Worm (Caenorhabditis elegans) whole organism, late embryonic: ENCODE data around the gene fbxa-1.
A peak's percentile ranks its signal among the peaks of the same experiment; 100 is the strongest.

ENCODE experiments used
- C38D4.7 ChIP-seq: fragments of 200-800 bp; sonication (Bioruptor generic); optimal IDR thresholded peaks from 2 replicates; lab custom pipeline; 2018; ENCODE audit warnings: mild to moderate bottlenecking, missing genetic modification characterization, moderate library complexity, missing compliant biosample characterization
- T23F11.4 ChIP-seq: fragments of 200-800 bp; sonication (Bioruptor generic); optimal IDR thresholded peaks from 2 replicates; lab custom pipeline; 2018; ENCODE audit warnings: mild to moderate bottlenecking, missing genetic modification characterization, missing compliant biosample characterization
- ama-1 ChIP-seq: fragments of 150-350 bp; optimal IDR thresholded peaks from 2 replicates; lab custom pipeline; 2014
- ceh-18 ChIP-seq: sonication (generic microtip); optimal IDR thresholded peaks from 2 replicates; lab custom pipeline; 2016; ENCODE audit warnings: missing genetic modification characterization, missing compliant biosample characterization
- ceh-19 ChIP-seq: fragments of 200-800 bp; sonication (Bioruptor generic); optimal IDR thresholded peaks from 2 replicates; lab custom pipeline; 2018; ENCODE audit warnings: mild to moderate bottlenecking, missing genetic modification characterization, missing compliant biosample characterization
- ceh-22 ChIP-seq: sonication (generic microtip); optimal IDR thresholded peaks from 2 replicates; lab custom pipeline; 2017; ENCODE audit warnings: missing biosample characterization, missing genetic modification characterization
- ceh-24 ChIP-seq: sonication (generic microtip); optimal IDR thresholded peaks from 2 replicates; lab custom pipeline; 2016; ENCODE audit warnings: mild to moderate bottlenecking, missing genetic modification characterization, missing compliant biosample characterization
- ceh-30 ChIP-seq: fragments of 150-350 bp; optimal IDR thresholded peaks from 2 replicates; lab custom pipeline; 2014; ENCODE audit warnings: missing biosample characterization, missing genetic modification characterization
- ceh-31 ChIP-seq: sonication (generic microtip); optimal IDR thresholded peaks from 2 replicates; lab custom pipeline; 2016; ENCODE audit warnings: missing genetic modification characterization, missing compliant biosample characterization
- ceh-45 ChIP-seq: fragments of 200-800 bp; sonication (Bioruptor generic); IDR thresholded peaks from 2 replicates; pipeline ENCODE4 v1.3.6; 2022; ENCODE audit warnings: missing genetic modification reagents, missing genetic modification characterization, missing compliant biosample characterization
- ceh-6 ChIP-seq: fragments of 200-800 bp; sonication (Bioruptor generic); optimal IDR thresholded peaks from 2 replicates; lab custom pipeline; 2018; ENCODE audit warnings: mild to moderate bottlenecking, missing genetic modification characterization, missing compliant biosample characterization
- ceh-9 ChIP-seq: sonication (generic microtip); optimal IDR thresholded peaks from 2 replicates; lab custom pipeline; 2016; ENCODE audit warnings: mild to moderate bottlenecking, missing genetic modification characterization, inconsistent platforms, missing compliant biosample characterization
- dve-1 ChIP-seq: sonication (generic microtip); optimal IDR thresholded peaks from 2 replicates; lab custom pipeline; 2017; ENCODE audit warnings: antibody characterized with exemption, mild to moderate bottlenecking, missing genetic modification characterization, missing compliant biosample characterization
- elt-2 ChIP-seq: sonication (generic microtip); optimal IDR thresholded peaks from 2 replicates; lab custom pipeline; 2016; ENCODE audit warnings: missing genetic modification reagents, missing genetic modification characterization, missing compliant biosample characterization
- eyg-1 ChIP-seq: sonication (generic microtip); optimal IDR thresholded peaks from 2 replicates; lab custom pipeline; 2016; ENCODE audit warnings: missing genotype, missing genetic modification characterization, missing compliant biosample characterization
- fkh-10 ChIP-seq: fragments of 150-350 bp; optimal IDR thresholded peaks from 2 replicates; lab custom pipeline; 2014; ENCODE audit warnings: missing biosample characterization, missing genetic modification reagents, missing genetic modification characterization
- hlh-13 ChIP-seq: fragments of 200-800 bp; sonication (Bioruptor generic); optimal IDR thresholded peaks from 2 replicates; lab custom pipeline; 2018; ENCODE audit warnings: mild to moderate bottlenecking, missing genetic modification characterization, missing compliant biosample characterization
- hlh-6 ChIP-seq: sonication (generic microtip); optimal IDR thresholded peaks from 2 replicates; lab custom pipeline; 2016; ENCODE audit warnings: missing genotype, missing genetic modification characterization, missing compliant biosample characterization
- lin-11 ChIP-seq: fragments of 200-800 bp; sonication (Bioruptor generic); optimal IDR thresholded peaks from 2 replicates; lab custom pipeline; 2018; ENCODE audit warnings: mild to moderate bottlenecking, missing genetic modification characterization, missing compliant biosample characterization
- madf-2 ChIP-seq: sonication (generic microtip); optimal IDR thresholded peaks from 2 replicates; lab custom pipeline; 2017; ENCODE audit warnings: missing genetic modification characterization, missing compliant biosample characterization
- nhr-11 ChIP-seq: fragments of 150-350 bp; optimal IDR thresholded peaks from 2 replicates; lab custom pipeline; 2014; ENCODE audit warnings: missing biosample characterization, missing genetic modification characterization
- nhr-232 ChIP-seq: sonication (generic microtip); optimal IDR thresholded peaks from 2 replicates; lab custom pipeline; 2016; ENCODE audit warnings: missing genetic modification characterization, missing compliant biosample characterization
- npax-4 ChIP-seq: sonication (generic microtip); optimal IDR thresholded peaks from 2 replicates; lab custom pipeline; 2016; ENCODE audit warnings: missing genetic modification characterization, missing compliant biosample characterization
- odd-2 ChIP-seq: sonication (generic microtip); optimal IDR thresholded peaks from 2 replicates; lab custom pipeline; 2017; ENCODE audit warnings: antibody characterized with exemption, mild to moderate bottlenecking, missing genetic modification characterization, missing compliant biosample characterization
- pag-3 ChIP-seq: sonication (generic microtip); optimal IDR thresholded peaks from 2 replicates; lab custom pipeline; 2016; ENCODE audit warnings: missing compliant biosample characterization, missing genetic modification characterization, borderline replicate concordance
- pros-1 ChIP-seq: fragments of 150-350 bp; optimal IDR thresholded peaks from 2 replicates; lab custom pipeline; 2014; ENCODE audit warnings: missing biosample characterization, missing genetic modification reagents, missing genetic modification characterization
- ref-2 ChIP-seq: sonication (generic microtip); optimal IDR thresholded peaks from 2 replicates; lab custom pipeline; 2016; ENCODE audit warnings: missing genetic modification characterization, missing compliant biosample characterization
- rnt-1 ChIP-seq: sonication (generic microtip); optimal IDR thresholded peaks from 2 replicates; lab custom pipeline; 2016; ENCODE audit warnings: missing genetic modification characterization, missing compliant biosample characterization
- sdc-2 ChIP-seq: sonication (generic microtip); optimal IDR thresholded peaks from 2 replicates; lab custom pipeline; 2016; ENCODE audit warnings: missing genotype, missing genetic modification characterization, missing compliant biosample characterization
- sox-2 ChIP-seq: fragments of 200-800 bp; sonication (Bioruptor generic); IDR thresholded peaks from 2 replicates; pipeline ENCODE4 v1.3.6; 2022; ENCODE audit warnings: missing genetic modification reagents, missing genetic modification characterization, missing compliant biosample characterization
- sox-4 ChIP-seq: sonication (generic microtip); optimal IDR thresholded peaks from 2 replicates; lab custom pipeline; 2017; ENCODE audit warnings: mild to moderate bottlenecking, missing genetic modification characterization, inconsistent platforms, missing compliant biosample characterization
- syd-9 ChIP-seq: sonication (generic microtip); optimal IDR thresholded peaks from 2 replicates; lab custom pipeline; 2016; ENCODE audit warnings: mild to moderate bottlenecking, missing genetic modification characterization, moderate library complexity, missing compliant biosample characterization
- tbx-2 ChIP-seq: sonication (generic microtip); optimal IDR thresholded peaks from 2 replicates; lab custom pipeline; 2016; ENCODE audit warnings: missing genetic modification characterization, missing compliant biosample characterization
- tbx-7 ChIP-seq: sonication (generic microtip); optimal IDR thresholded peaks from 2 replicates; lab custom pipeline; 2016; ENCODE audit warnings: missing genotype, missing genetic modification characterization, missing compliant biosample characterization
- ttx-3 ChIP-seq: sonication (generic microtip); optimal IDR thresholded peaks from 2 replicates; lab custom pipeline; 2016; ENCODE audit warnings: missing genetic modification reagents, missing genetic modification characterization, missing compliant biosample characterization
- unc-42 ChIP-seq: sonication (generic microtip); optimal IDR thresholded peaks from 2 replicates; lab custom pipeline; 2016; ENCODE audit warnings: missing genotype, missing genetic modification characterization, missing compliant biosample characterization
- unc-86 ChIP-seq: sonication (generic microtip); optimal IDR thresholded peaks from 2 replicates; lab custom pipeline; 2016; ENCODE audit warnings: missing genetic modification characterization, missing compliant biosample characterization
- zip-5 ChIP-seq: sonication (generic microtip); optimal IDR thresholded peaks from 2 replicates; lab custom pipeline; 2016; ENCODE audit warnings: missing genetic modification characterization, missing compliant biosample characterization
- ztf-16 ChIP-seq: sonication (generic microtip); optimal IDR thresholded peaks from 2 replicates; lab custom pipeline; 2017; ENCODE audit warnings: missing genetic modification characterization, missing compliant biosample characterization

The fbxa-1 gene

ce11 chrIII:2304867-2305266, 3.1 kb downstream of the fbxa-1 start, which contains the start of gene Y54F10BM.9 (continued):
- TF ChIP-seq ref-2 (tag; lab: Kevin White, UChicago) (peak; percentile 69), T23F11.4 (GFP tag; lab: Kevin White, UChicago) (no peak), sdc-2 (tag; lab: Kevin White, UChicago) (no peak), rnt-1 (tag; lab: Kevin White, UChicago) (no peak), odd-2 (tag; lab: Kevin White, UChicago) (no peak), dve-1 (tag; lab: Kevin White, UChicago) (no peak), sox-4 (tag; lab: Kevin White, UChicago) (no peak), lin-11 (tag; lab: Kevin White, UChicago) (no peak), C38D4.7 (GFP tag; lab: Kevin White, UChicago) (no peak), fkh-10 (no peak), eyg-1 (no peak), ama-1 (no peak), zip-5 (tag; lab: Kevin White, UChicago) (no peak), ceh-18 (tag; lab: Kevin White, UChicago) (no peak), ttx-3 (tag; lab: Kevin White, UChicago) (no peak), pros-1 (peak; percentile 34), syd-9 (tag; lab: Kevin White, UChicago) (no peak), unc-42 (tag; lab: Kevin White, UChicago) (peak; percentile 10), ztf-16 (tag; lab: Kevin White, UChicago) (no peak), ceh-6 (GFP tag; lab: Kevin White, UChicago) (no peak), npax-4 (tag; lab: Kevin White, UChicago) (no peak), madf-2 (tag; lab: Kevin White, UChicago) (no peak), ceh-45 (GFP tag; lab: Robert Waterston, UW) (no peak), nhr-11 (tag; lab: Kevin White, UChicago) (no peak), ceh-30 (tag; lab: Kevin White, UChicago) (no peak), ceh-19 (GFP tag; lab: Kevin White, UChicago) (no peak), unc-86 (no peak), hlh-13 (GFP tag; lab: Kevin White, UChicago) (no peak), pag-3 (tag; lab: Kevin White, UChicago) (no peak), ceh-31 (tag; lab: Kevin White, UChicago) (peak; percentile 76), tbx-2 (tag; lab: Kevin White, UChicago) (peak; percentile 49)
- TF ChIP-seq, all 69 proteins: peak for 11

DNA sequence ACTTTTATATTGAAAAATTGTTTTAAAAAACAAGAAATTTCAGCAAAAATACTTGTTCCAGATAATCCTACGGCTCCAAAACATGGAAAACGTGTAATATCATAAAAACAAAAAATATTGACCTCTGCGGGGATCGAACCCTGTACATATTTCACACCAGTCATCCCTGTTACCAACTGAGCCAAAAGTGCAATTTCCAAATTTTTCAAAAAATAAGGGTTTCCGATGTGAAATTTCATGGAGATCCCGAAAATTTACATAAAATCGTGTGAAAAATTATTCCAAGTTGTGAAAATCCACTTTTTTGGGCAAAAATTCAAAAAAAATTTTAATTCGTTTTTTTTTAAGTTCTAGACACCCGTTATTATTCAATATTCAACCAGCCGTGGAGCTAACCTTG, 3.8 kb downstream of the fbxa-1 start:
- TF ChIP-seq eyg-1 (no peak), nhr-11 (tag; lab: Kevin White, UChicago) (no peak), sox-2 (GFP tag; lab: Robert Waterston, UW) (no peak), ceh-24 (tag; lab: Kevin White, UChicago) (no peak), ceh-22 (tag; lab: Kevin White, UChicago) (no peak), ceh-9 (tag; lab: Kevin White, UChicago) (no peak), npax-4 (tag; lab: Kevin White, UChicago) (no peak), sdc-2 (tag; lab: Kevin White, UChicago) (no peak), nhr-232 (no peak), tbx-7 (tag; lab: Kevin White, UChicago) (no peak), ceh-18 (tag; lab: Kevin White, UChicago) (no peak)

DNA sequence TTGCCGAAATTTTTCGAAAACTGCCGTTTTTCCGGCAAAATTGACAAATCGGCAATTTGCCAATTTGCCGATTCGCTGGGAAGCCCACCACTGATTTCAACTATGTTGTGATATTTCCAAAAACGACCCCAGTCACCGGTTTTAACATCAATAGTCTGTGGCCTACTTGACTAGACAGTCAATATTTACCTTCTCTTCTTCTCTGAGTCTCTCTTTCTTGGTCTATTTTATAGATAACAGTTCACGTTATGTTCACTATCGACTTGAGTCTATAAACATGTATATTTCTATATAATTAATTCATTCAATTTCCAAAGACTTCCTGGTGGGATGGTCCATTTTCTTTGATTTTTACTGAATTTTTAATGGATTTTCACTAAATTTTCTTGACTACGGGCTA, 13.2 kb downstream of the fbxa-1 start:
- TF ChIP-seq elt-2 (tag; lab: Kevin White, UChicago) (peak; percentile 48), hlh-6 (no peak)
